Worm (Caenorhabditis elegans): ENCODE measurements around the gene C27F2.10.

The C27F2.10 gene

DNA sequence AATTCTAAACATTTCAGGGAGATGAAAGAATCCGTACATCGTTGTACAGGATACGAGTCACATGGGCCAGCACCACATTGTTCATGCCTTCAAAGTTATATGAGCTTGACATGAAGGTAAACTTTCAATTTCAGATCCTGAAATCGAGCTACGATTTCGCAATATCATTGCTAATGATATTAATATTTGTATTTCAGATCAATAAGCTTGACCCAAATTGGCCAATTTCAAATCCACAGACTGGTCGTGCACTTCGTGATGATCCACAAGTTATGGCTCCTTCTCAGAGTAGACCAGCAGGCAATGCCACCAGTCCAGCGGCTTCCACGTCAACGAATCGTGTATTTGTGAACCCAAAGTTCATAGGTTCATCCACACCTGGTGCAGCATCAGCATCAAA is 39.7 kb upstream of the C27F2.10 start:
- TF ChIP-seq nhr-237 (tag; optimal IDR thresholded peaks at IDR 0.05) (no peak), tbx-2 (tag; optimal IDR thresholded peaks at IDR 0.05) (no peak), elt-3 (tag; optimal IDR thresholded peaks at IDR 0.05) (no peak), ceh-28 (tag; optimal IDR thresholded peaks at IDR 0.05) (no peak), unc-39 (tag; optimal IDR thresholded peaks at IDR 0.05) (no peak), nhr-23 (tag; optimal IDR thresholded peaks at IDR 0.05) (no peak), snpc-4 (tag; optimal IDR thresholded peaks at IDR 0.05) (no peak), elt-2 (tag; optimal IDR thresholded peaks at IDR 0.05) (no peak), nhr-43 (tag; optimal IDR thresholded peaks at IDR 0.05; ENCODE audit: poor library complexity, severe bottlenecking) (no peak)

ce11 chrIII:5025136-5025629 is 38.5 kb upstream of the C27F2.10 start:
- TF ChIP-seq ceh-9 (tag; optimal IDR thresholded peaks at IDR 0.05) (no peak), fos-1 (tag; optimal IDR thresholded peaks at IDR 0.05) (no peak), eor-1 (tag; optimal IDR thresholded peaks at IDR 0.05) (no peak), egl-5 (tag; optimal IDR thresholded peaks at IDR 0.05) (no peak), elt-2 (tag; optimal IDR thresholded peaks at IDR 0.05) (peak; percentile 30), nhr-12 (tag; optimal IDR thresholded peaks at IDR 0.05) (no peak), daf-12 (tag; optimal IDR thresholded peaks at IDR 0.05) (no peak), nhr-237 (tag; optimal IDR thresholded peaks at IDR 0.05) (no peak), unc-39 (tag; optimal IDR thresholded peaks at IDR 0.05) (no peak), nhr-77 (tag; optimal IDR thresholded peaks at IDR 0.05) (no peak), nhr-11 (tag; optimal IDR thresholded peaks at IDR 0.05) (no peak), aly-2 (tag; optimal IDR thresholded peaks at IDR 0.05) (no peak), ceh-82 (tag; optimal IDR thresholded peaks at IDR 0.05) (no peak), lin-15B (tag; optimal IDR thresholded peaks at IDR 0.05) (no peak), snpc-4 (tag; optimal IDR thresholded peaks at IDR 0.05) (no peak), skn-1 (tag; optimal IDR thresholded peaks at IDR 0.05) (no peak), nhr-23 (tag; optimal IDR thresholded peaks at IDR 0.05) (peak; percentile 16), elt-3 (tag; optimal IDR thresholded peaks at IDR 0.05) (no peak), pqm-1 (tag; optimal IDR thresholded peaks at IDR 0.05) (no peak), mml-1 (tag; optimal IDR thresholded peaks at IDR 0.05) (no peak), ZK546.5 (tag; optimal IDR thresholded peaks at IDR 0.05) (no peak), ceh-28 (tag; optimal IDR thresholded peaks at IDR 0.05) (no peak), R02D3.7 (tag; optimal IDR thresholded peaks at IDR 0.05) (no peak), fkh-2 (tag; optimal IDR thresholded peaks at IDR 0.05) (no peak), mdl-1 (tag; optimal IDR thresholded peaks at IDR 0.05) (no peak), nhr-76 (tag; optimal IDR thresholded peaks at IDR 0.05) (no peak), zag-1 (tag; optimal IDR thresholded peaks at IDR 0.05) (no peak), sea-2 (GFP tag; optimal IDR thresholded peaks at IDR 0.05) (no peak), egl-27 (tag; optimal IDR thresholded peaks at IDR 0.05) (no peak), hmg-11 (tag; optimal IDR thresholded peaks at IDR 0.05) (no peak), nhr-28 (tag; optimal IDR thresholded peaks at IDR 0.05) (no peak), jun-1 (tag; optimal IDR thresholded peaks at IDR 0.05) (no peak), fkh-10 (GFP tag; optimal IDR thresholded peaks at IDR 0.05) (no peak), lsy-12 (tag; optimal IDR thresholded peaks at IDR 0.05) (peak; percentile 46), ceh-16 (tag; optimal IDR thresholded peaks at IDR 0.05) (no peak), pha-4 (tag; optimal IDR thresholded peaks at IDR 0.05) (peak; percentile 71), ztf-11 (tag; optimal IDR thresholded peaks at IDR 0.05) (no peak), lin-39 (tag; optimal IDR thresholded peaks at IDR 0.05) (no peak), unc-62 (GFP tag; optimal IDR thresholded peaks at IDR 0.05) (no peak), nhr-43 (tag; optimal IDR thresholded peaks at IDR 0.05; ENCODE audit: poor library complexity, severe bottlenecking) (peak; percentile 86), elt-1 (tag; optimal IDR thresholded peaks at IDR 0.05) (no peak), ama-1 (optimal IDR thresholded peaks at IDR 0.05) (peak; percentile 98), nfya-1 (tag; optimal IDR thresholded peaks at IDR 0.05; ENCODE audit: insufficient read depth) (peak; percentile 12), nhr-67 (tag; optimal IDR thresholded peaks at IDR 0.05) (no peak), ztf-4 (tag; optimal IDR thresholded peaks at IDR 0.05) (no peak), nhr-25 (tag; optimal IDR thresholded peaks at IDR 0.05) (peak; percentile 68), tbx-2 (tag; optimal IDR thresholded peaks at IDR 0.05) (peak; percentile 16)

Data from whole organism, L3 larva.